Worm (Caenorhabditis elegans): ENCODE results near the gene Y59H11AM.1.

DNA sequence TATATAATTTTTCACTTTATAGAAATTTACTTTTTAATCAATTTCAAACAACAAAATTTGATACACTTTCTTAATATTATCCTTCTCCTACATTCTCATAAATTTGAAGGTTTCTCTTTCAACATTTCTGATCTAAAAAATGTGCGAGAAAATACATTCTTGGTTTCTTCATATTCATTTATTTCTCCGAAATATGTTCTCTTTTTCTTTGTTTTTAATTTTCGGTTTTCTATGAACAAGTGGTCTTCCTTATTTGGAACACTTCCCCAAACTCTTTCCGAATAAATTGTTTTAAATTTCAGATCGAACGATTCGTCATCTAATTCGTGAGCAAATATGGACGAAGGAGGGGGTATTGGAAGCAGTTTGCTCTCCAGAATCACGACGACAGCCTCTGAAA is 12.1 kb upstream of the Y59H11AM.1 start, which contains the start of gene npr-22:
- TF ChIP-seq med-1 (GFP tag; optimal IDR thresholded peaks at IDR 0.05; ENCODE audit: insufficient read depth): no peak
- TF ChIP-seq cog-1 (tag; optimal IDR thresholded peaks at IDR 0.05): no peak
- TF ChIP-seq ztf-23 (GFP tag; IDR thresholded peaks at IDR 0.05): no peak
- no peak for TF ChIP-seq klf-2 (GFP tag; conservative IDR thresholded peaks at IDR 0.05)
- no peak for TF ChIP-seq flt-1 (GFP tag; IDR thresholded peaks at IDR 0.05)
- TF ChIP-seq tab-1 (GFP tag; IDR thresholded peaks at IDR 0.05): no peak
- no peak for TF ChIP-seq ref-1 (GFP tag; conservative IDR thresholded peaks at IDR 0.05)
- TF ChIP-seq T22C8.4 (GFP tag; IDR thresholded peaks at IDR 0.05): no peak
